Fruit fly (Drosophila melanogaster): ENCODE data around the gene CG31041.

The CG31041 gene

DNA sequence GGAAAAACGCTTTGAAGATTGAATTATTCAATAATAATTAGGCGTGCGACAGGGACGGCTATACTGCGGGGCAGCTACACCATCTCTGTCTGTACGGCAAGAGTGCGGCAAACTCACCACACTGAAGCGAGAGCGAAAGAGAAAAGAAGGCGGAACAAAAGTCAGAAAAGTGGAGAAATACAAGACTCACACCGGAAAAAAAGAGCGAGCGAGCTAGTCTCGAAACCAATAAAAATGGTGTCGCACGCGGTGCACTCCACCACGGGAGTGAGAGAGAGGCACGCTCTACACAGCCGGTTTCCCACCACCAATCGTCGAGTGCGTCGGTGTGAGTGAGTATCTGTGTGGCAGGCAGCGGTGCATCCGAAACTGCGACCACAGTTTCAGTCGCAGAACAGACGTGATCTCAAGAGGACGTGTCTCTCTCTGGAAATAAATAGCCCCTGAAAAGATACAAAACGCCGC is 34.7 kb downstream of the CG31041 start, which contains the start of gene Dr (continued):
- TF ChIP-seq eg (GFP tag; IDR thresholded peaks at IDR 0.05): 0 out of 3 replicates have a peak, but pooled peaks have one; percentile 42
- TF ChIP-seq CG31627 (GFP tag; optimal IDR thresholded peaks at IDR 0.05): no peak
- TF ChIP-seq CG11294 (GFP tag; IDR thresholded peaks at IDR 0.05): no peak
- TF ChIP-seq fd59A (GFP tag; optimal IDR thresholded peaks at IDR 0.05): peak; percentile 4
- TF ChIP-seq fd85E (GFP tag; optimal IDR thresholded peaks at IDR 0.05): peak; percentile 2
- TF ChIP-seq achi (GFP tag; optimal IDR thresholded peaks at IDR 0.05): no peak
- no peak for TF ChIP-seq CG8319 (GFP tag; optimal IDR thresholded peaks at IDR 0.05)
- peak; percentile 15 for TF ChIP-seq Sox14 (GFP tag; optimal IDR thresholded peaks at IDR 0.05)
- TF ChIP-seq CG3919 (GFP tag; optimal IDR thresholded peaks at IDR 0.05): peak; percentile 39
- no peak for TF ChIP-seq cyc (GFP tag; optimal IDR thresholded peaks at IDR 0.05)
- TF ChIP-seq CG7368 (GFP tag; optimal IDR thresholded peaks at IDR 0.05): no peak

DNA sequence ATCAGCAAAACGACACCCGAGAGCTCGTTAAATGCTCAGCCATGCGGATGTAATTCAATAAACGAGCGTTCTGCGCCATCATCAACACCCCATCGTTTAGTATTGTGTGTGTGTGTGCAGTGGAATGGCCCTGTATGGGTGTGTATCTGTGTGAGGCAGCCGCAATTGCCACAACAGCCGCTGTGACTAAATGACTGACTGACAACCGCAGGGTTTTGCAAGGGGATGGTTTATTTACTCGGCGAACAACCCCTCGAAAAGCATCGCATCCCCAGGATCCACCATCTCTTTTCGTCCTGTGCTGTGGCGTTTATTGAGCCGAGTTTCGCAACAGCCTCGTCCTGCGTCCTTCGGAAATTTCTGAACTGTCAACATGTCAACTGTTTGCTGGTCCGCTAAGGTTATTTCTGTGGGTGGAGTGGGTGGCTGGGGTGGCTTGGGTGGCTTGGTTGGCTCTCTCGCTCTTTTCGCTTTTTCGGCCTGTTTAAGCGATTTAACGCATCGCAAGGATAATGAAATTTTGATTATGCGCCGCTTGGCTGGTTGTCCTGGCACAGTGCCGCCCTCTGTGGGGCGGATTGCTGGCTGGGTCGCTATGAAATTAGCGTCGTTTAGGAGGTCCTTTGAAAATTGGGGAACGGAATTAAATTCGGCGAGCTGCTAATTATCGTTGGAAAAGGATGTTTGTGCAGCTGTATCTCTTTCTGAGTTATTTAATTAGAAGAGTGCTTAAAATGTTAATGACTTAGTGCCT is 37.7 kb downstream of the CG31041 start:
- no peak for TF ChIP-seq CG10631 (GFP tag; optimal IDR thresholded peaks at IDR 0.05)
- TF ChIP-seq CG34406 (GFP tag; optimal IDR thresholded peaks at IDR 0.05): no peak
- peak; percentile 17 for TF ChIP-seq fkh (GFP tag; optimal IDR thresholded peaks at IDR 0.05)
- TF ChIP-seq salr (GFP tag; optimal IDR thresholded peaks at IDR 0.05): no peak
- no peak for TF ChIP-seq Sox102F (GFP tag; optimal IDR thresholded peaks at IDR 0.05)
- no peak for TF ChIP-seq CG11902 (GFP tag; optimal IDR thresholded peaks at IDR 0.05)
- TF ChIP-seq lz (GFP tag; optimal IDR thresholded peaks at IDR 0.05): no peak
- TF ChIP-seq Eip93F (GFP tag; optimal IDR thresholded peaks at IDR 0.05): no peak

DNA sequence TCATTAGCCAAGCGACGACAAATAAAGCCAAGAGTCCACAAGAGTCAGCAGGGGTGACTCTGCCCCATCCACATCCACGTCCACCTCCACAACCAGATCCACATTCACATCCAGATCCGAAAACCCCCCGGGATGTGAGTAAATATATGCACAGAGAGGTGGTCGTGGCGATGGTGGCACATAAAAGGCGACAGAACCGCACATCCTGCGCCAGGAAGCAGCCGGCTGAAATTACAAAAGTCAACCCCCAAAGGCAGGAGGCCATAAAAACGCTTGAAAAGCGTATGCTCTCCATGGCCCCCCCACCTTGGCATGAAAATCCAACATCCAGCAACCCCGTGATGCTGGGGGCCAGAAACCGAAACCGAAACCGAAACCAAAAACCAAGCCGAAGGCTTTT is 40.0 kb downstream of the CG31041 start:
- TF ChIP-seq CG11762 (GFP tag; optimal IDR thresholded peaks at IDR 0.05; ENCODE audit: insufficient read depth): no peak
- TF ChIP-seq CG10631 (GFP tag; optimal IDR thresholded peaks at IDR 0.05): no peak
- no peak for TF ChIP-seq CG6808 (GFP tag; optimal IDR thresholded peaks at IDR 0.05)
- TF ChIP-seq CG3032 (tag; optimal IDR thresholded peaks at IDR 0.05): no peak
- no peak for TF ChIP-seq Lpt (GFP tag; optimal IDR thresholded peaks at IDR 0.05)
- no peak for TF ChIP-seq CG31627 (GFP tag; optimal IDR thresholded peaks at IDR 0.05)
- TF ChIP-seq CG32006 (GFP tag; optimal IDR thresholded peaks at IDR 0.05): no peak
- no peak for TF ChIP-seq CG8319 (GFP tag; optimal IDR thresholded peaks at IDR 0.05)
- no peak for TF ChIP-seq CG16779 (tag; optimal IDR thresholded peaks at IDR 0.05)
- TF ChIP-seq fd85E (GFP tag; optimal IDR thresholded peaks at IDR 0.05): no peak
- TF ChIP-seq Met (GFP tag; optimal IDR thresholded peaks at IDR 0.05): no peak
- TF ChIP-seq OdsH (GFP tag; optimal IDR thresholded peaks at IDR 0.05): no peak

DNA sequence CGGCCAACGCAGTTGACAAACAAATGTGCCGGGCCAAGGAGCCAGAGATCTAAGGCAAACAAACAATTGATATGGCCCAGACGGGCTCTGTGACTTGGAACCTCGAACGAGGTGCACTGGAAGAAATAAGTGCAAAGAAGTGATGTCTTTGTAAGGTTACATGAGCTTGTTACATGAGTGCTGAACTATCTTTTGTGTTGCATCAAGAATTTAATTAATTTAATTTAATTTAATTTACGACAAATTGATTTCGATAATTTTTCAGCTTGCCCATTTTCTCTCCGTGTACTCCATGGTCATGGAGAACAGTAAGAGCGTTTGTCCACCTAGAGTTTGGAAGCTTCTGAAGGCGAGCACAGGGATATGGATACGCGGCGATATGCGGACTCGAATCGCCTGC is 40.8 kb downstream of the CG31041 start:
- TF ChIP-seq acj6 (GFP tag; optimal IDR thresholded peaks at IDR 0.05): peak; percentile 12
- no peak for TF ChIP-seq salr (GFP tag; optimal IDR thresholded peaks at IDR 0.05)
- TF ChIP-seq CG8319 (GFP tag; optimal IDR thresholded peaks at IDR 0.05): no peak
- TF ChIP-seq Hr39 (GFP tag; optimal IDR thresholded peaks at IDR 0.05): peak; percentile 37
- peak; percentile 25 for TF ChIP-seq CG32006 (GFP tag; optimal IDR thresholded peaks at IDR 0.05)
- TF ChIP-seq ss (GFP tag; optimal IDR thresholded peaks at IDR 0.05): no peak
- no peak for TF ChIP-seq eg (GFP tag; IDR thresholded peaks at IDR 0.05)
- no peak for TF ChIP-seq CG8632 (GFP tag; optimal IDR thresholded peaks at IDR 0.05)
- TF ChIP-seq Sox14 (GFP tag; optimal IDR thresholded peaks at IDR 0.05): peak; percentile 25
- no peak for TF ChIP-seq net (GFP tag; optimal IDR thresholded peaks at IDR 0.05)
- no peak for TF ChIP-seq Ets21C (GFP tag; optimal IDR thresholded peaks at IDR 0.05)
- TF ChIP-seq CG10669 (GFP tag; optimal IDR thresholded peaks at IDR 0.05): no peak
- TF ChIP-seq Ets96B (tag; optimal IDR thresholded peaks at IDR 0.05): peak; percentile 43
- TF ChIP-seq fd85E (GFP tag; optimal IDR thresholded peaks at IDR 0.05): no peak
- no peak for TF ChIP-seq CG11902 (GFP tag; optimal IDR thresholded peaks at IDR 0.05)
- peak; percentile 52 for TF ChIP-seq svp (GFP tag)
- TF ChIP-seq CG8119 (GFP tag; IDR thresholded peaks at IDR 0.05): 0 out of 3 replicates have a peak, but pooled peaks have one; percentile 18
- TF ChIP-seq CG3919 (GFP tag; optimal IDR thresholded peaks at IDR 0.05): peak; percentile 38
- TF ChIP-seq CG10631 (GFP tag; optimal IDR thresholded peaks at IDR 0.05): peak; percentile 7
- no peak for TF ChIP-seq Hr4 (GFP tag; optimal IDR thresholded peaks at IDR 0.05)
- TF ChIP-seq CG4318 (GFP tag; optimal IDR thresholded peaks at IDR 0.05): no peak
- peak; percentile 10 for TF ChIP-seq spab (GFP tag; optimal IDR thresholded peaks at IDR 0.05)
- TF ChIP-seq dac (GFP tag; optimal IDR thresholded peaks at IDR 0.05): no peak
- no peak for TF ChIP-seq CG6792 (GFP tag; optimal IDR thresholded peaks at IDR 0.05)
- no peak for TF ChIP-seq CG7368 (GFP tag; optimal IDR thresholded peaks at IDR 0.05)
- TF ChIP-seq Hr38 (GFP tag; optimal IDR thresholded peaks at IDR 0.05): no peak
- TF ChIP-seq CG6808 (GFP tag; optimal IDR thresholded peaks at IDR 0.05): peak; percentile 10
- no peak for TF ChIP-seq Lpt (GFP tag; optimal IDR thresholded peaks at IDR 0.05)

Data from whole organism, prepupa.